In the genomic region with DNA sequence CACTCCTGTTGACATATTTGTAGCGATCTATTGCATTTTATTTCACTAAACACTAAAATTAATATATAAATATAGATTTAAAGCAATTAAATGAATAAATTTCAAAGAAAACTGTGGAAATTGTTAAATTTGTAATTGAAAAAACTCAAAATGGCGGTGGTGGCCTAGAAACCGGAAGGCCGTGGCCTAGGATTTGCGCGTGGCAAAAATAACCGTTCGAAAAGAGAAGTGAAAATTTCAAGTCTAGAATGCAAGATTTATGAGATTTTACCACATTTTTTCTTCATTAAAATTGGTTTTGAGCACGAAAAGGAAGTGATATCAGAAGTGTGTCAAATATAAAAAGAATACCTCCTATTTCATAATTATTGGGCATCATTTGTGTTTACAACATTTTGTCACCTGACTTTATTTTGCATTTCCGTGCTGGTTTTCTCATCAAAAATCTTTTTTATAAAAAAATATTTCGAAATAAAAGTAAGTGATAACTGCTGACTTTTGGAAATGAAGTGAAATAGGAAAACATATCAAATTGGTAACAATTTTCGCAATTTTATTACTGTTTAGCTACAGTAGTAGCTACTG, we compare ENCODE assay signal across 8 worm cellular contexts.
TF ChIP-seq lines count a peak whose summit lies in the region.

Gene fli-1, minus strand, starts transcription at position 58 of the 585 bp plus-strand sequence.

TF ChIP-seq in whole organism, L1 larva, 84 proteins besides CTCF, POLR2A, EP300 and RAD21 (continues in another document):
- TF ChIP-seq ztf-11 (tag; optimal IDR thresholded peaks at IDR 0.05; lab: Kevin White, UChicago) (peak in 1 of 2 experiments; percentile 14), nhr-12 (tag; optimal IDR thresholded peaks at IDR 0.05; lab: Kevin White, UChicago) (no peak), mep-1 (tag; optimal IDR thresholded peaks at IDR 0.05; lab: Kevin White, UChicago) (peak; percentile 44), efl-1 (optimal IDR thresholded peaks at IDR 0.05; lab: Kevin White, UChicago) (peak; percentile 0 to 40), efl-1 (GFP tag; optimal IDR thresholded peaks at IDR 0.05 in 1 of 2; lab: Kevin White, UChicago) (peak; percentile 36 to 42), nhr-90 (tag; optimal IDR thresholded peaks at IDR 0.05; lab: Kevin White, UChicago; ENCODE audit: poor library complexity) (peak; percentile 35), nhr-47 (tag; optimal IDR thresholded peaks at IDR 0.05; lab: Kevin White, UChicago) (peak; percentile 45), nhr-11 (tag; optimal IDR thresholded peaks at IDR 0.05; lab: Kevin White, UChicago) (no peak), nhr-28 (tag; optimal IDR thresholded peaks at IDR 0.05; lab: Kevin White, UChicago) (no peak), alr-1 (tag; optimal IDR thresholded peaks at IDR 0.05; lab: Kevin White, UChicago; ENCODE audit: borderline replicate concordance) (no peak)

TF ChIP-seq in whole organism, L2 larva, 48 proteins besides CTCF, POLR2A, EP300 and RAD21 (continues in another document):
- TF ChIP-seq C34F6.9 (tag; optimal IDR thresholded peaks at IDR 0.05; lab: Kevin White, UChicago) (peak; percentile 45), nhr-11 (tag; optimal IDR thresholded peaks at IDR 0.05; lab: Kevin White, UChicago) (no peak), F13H6.1 (tag; optimal IDR thresholded peaks at IDR 0.05; lab: Kevin White, UChicago) (no peak), lsy-2 (tag; optimal IDR thresholded peaks at IDR 0.05; lab: Kevin White, UChicago) (peak in 1 of 2 experiments; percentile 34), fos-1 (tag; optimal IDR thresholded peaks at IDR 0.05; lab: Kevin White, UChicago) (no peak), unc-55 (GFP tag; optimal IDR thresholded peaks at IDR 0.05; lab: Kevin White, UChicago) (peak; percentile 19), R02D3.7 (tag; optimal IDR thresholded peaks at IDR 0.05; lab: Kevin White, UChicago) (no peak), snpc-4 (tag; optimal IDR thresholded peaks at IDR 0.05; lab: Kevin White, UChicago) (no peak), mdl-1 (tag; optimal IDR thresholded peaks at IDR 0.05; lab: Kevin White, UChicago) (no peak), ztf-1 (GFP tag; conservative IDR thresholded peaks at IDR 0.05; lab: Robert Waterston, UW) (no peak), gmeb-1 (tag; optimal IDR thresholded peaks at IDR 0.05; lab: Kevin White, UChicago) (no peak)

TF ChIP-seq in whole organism, L3 larva, 47 proteins besides CTCF, POLR2A, EP300 and RAD21 (continues in another document):
- TF ChIP-seq lin-15B (tag; optimal IDR thresholded peaks at IDR 0.05; lab: Kevin White, UChicago): peak; percentile 6
- TF ChIP-seq ztf-4 (tag; optimal IDR thresholded peaks at IDR 0.05; lab: Kevin White, UChicago): no peak
- TF ChIP-seq nhr-67 (tag; optimal IDR thresholded peaks at IDR 0.05; lab: Kevin White, UChicago): no peak
- TF ChIP-seq fkh-10 (GFP tag; optimal IDR thresholded peaks at IDR 0.05; lab: Kevin White, UChicago): no peak
- TF ChIP-seq pqm-1 (tag; optimal IDR thresholded peaks at IDR 0.05; lab: Kevin White, UChicago): no peak
- no peak for TF ChIP-seq ceh-9 (tag; optimal IDR thresholded peaks at IDR 0.05; lab: Kevin White, UChicago)
- TF ChIP-seq mdl-1 (tag; optimal IDR thresholded peaks at IDR 0.05; lab: Kevin White, UChicago): no peak
- TF ChIP-seq nhr-28 (tag; optimal IDR thresholded peaks at IDR 0.05; lab: Kevin White, UChicago): no peak
- TF ChIP-seq mml-1 (tag; optimal IDR thresholded peaks at IDR 0.05; lab: Kevin White, UChicago): no peak
- TF ChIP-seq skn-1 (tag; optimal IDR thresholded peaks at IDR 0.05; lab: Kevin White, UChicago): no peak
- TF ChIP-seq elt-3 (tag; optimal IDR thresholded peaks at IDR 0.05; lab: Kevin White, UChicago): no peak

TF ChIP-seq in whole organism, L4 larva, 104 proteins besides CTCF, POLR2A, EP300 and RAD21 (continues in another document):
- TF ChIP-seq lin-38 (GFP tag; IDR thresholded peaks at IDR 0.05; lab: Robert Waterston, UW) (peak; percentile 60), zfp-2 (tag; optimal IDR thresholded peaks at IDR 0.05; lab: Kevin White, UChicago) (no peak), mdt-29 (GFP tag; IDR thresholded peaks at IDR 0.05; lab: Robert Waterston, UW) (no peak), mes-2 (tag; optimal IDR thresholded peaks at IDR 0.05; lab: Kevin White, UChicago; ENCODE audit: poor library complexity, severe bottlenecking) (peak; percentile 94), zip-2 (tag; optimal IDR thresholded peaks at IDR 0.05; lab: Kevin White, UChicago) (no peak), ces-1 (GFP tag; optimal IDR thresholded peaks at IDR 0.05; lab: Kevin White, UChicago) (no peak), nhr-237 (tag; optimal IDR thresholded peaks at IDR 0.05; lab: Kevin White, UChicago) (no peak), ctbp-1 (GFP tag; IDR thresholded peaks at IDR 0.05; lab: Robert Waterston, UW) (no peak), pha-4 (GFP tag; IDR thresholded peaks at IDR 0.05; lab: Robert Waterston, UW) (no peak), pha-4 (tag; optimal IDR thresholded peaks at IDR 0.05; lab: Kevin White, UChicago) (no peak), R02D3.7 (tag; optimal IDR thresholded peaks at IDR 0.05; lab: Kevin White, UChicago) (no peak)

TF ChIP-seq in whole organism, early embryonic, 17 proteins besides CTCF, POLR2A, EP300 and RAD21:
- TF ChIP-seq tbx-37 (GFP tag; conservative IDR thresholded peaks at IDR 0.05; lab: Robert Waterston, UW) (peak; percentile 45; the same call in 1 of the 2 replicates), hmbx-1 (tag; optimal IDR thresholded peaks at IDR 0.05; lab: Kevin White, UChicago) (no peak)

TF ChIP-seq in whole organism, late embryonic, 69 proteins besides CTCF, POLR2A, EP300 and RAD21 (continues in another document):
- TF ChIP-seq nfya-1 (tag; optimal IDR thresholded peaks at IDR 0.05; lab: Kevin White, UChicago): no peak
- peak; percentile 68 for TF ChIP-seq C08G9.2 (tag; optimal IDR thresholded peaks at IDR 0.05; lab: Kevin White, UChicago)
- TF ChIP-seq Y22D7AL.16 (tag; optimal IDR thresholded peaks at IDR 0.05; lab: Kevin White, UChicago): no peak
- TF ChIP-seq ceh-22 (tag; optimal IDR thresholded peaks at IDR 0.05; lab: Kevin White, UChicago): no peak
- TF ChIP-seq pros-1 (tag; optimal IDR thresholded peaks at IDR 0.05; lab: Kevin White, UChicago): no peak
- no peak for TF ChIP-seq ztf-16 (tag; optimal IDR thresholded peaks at IDR 0.05; lab: Kevin White, UChicago)
- TF ChIP-seq dmd-4 (tag; optimal IDR thresholded peaks at IDR 0.05; lab: Kevin White, UChicago; ENCODE audit: borderline replicate concordance): no peak
- no peak for TF ChIP-seq dve-1 (tag; optimal IDR thresholded peaks at IDR 0.05; lab: Kevin White, UChicago)
- no peak for TF ChIP-seq pag-3 (tag; optimal IDR thresholded peaks at IDR 0.05; lab: Kevin White, UChicago; ENCODE audit: borderline replicate concordance)
- TF ChIP-seq zip-5 (tag; optimal IDR thresholded peaks at IDR 0.05; lab: Kevin White, UChicago): no peak
- TF ChIP-seq sdc-2 (tag; optimal IDR thresholded peaks at IDR 0.05; lab: Kevin White, UChicago): no peak
- TF ChIP-seq elt-4 (tag; optimal IDR thresholded peaks at IDR 0.05; lab: Kevin White, UChicago): no peak
- peak; percentile 18 for TF ChIP-seq elt-2 (tag; optimal IDR thresholded peaks at IDR 0.05; lab: Kevin White, UChicago)
- TF ChIP-seq ceh-30 (tag; optimal IDR thresholded peaks at IDR 0.05; lab: Kevin White, UChicago): no peak
- no peak for TF ChIP-seq hlh-8 (tag; optimal IDR thresholded peaks at IDR 0.05; lab: Kevin White, UChicago)

TF ChIP-seq in whole organism, mixed stage, embryonic, 35 proteins besides CTCF, POLR2A, EP300 and RAD21:
- TF ChIP-seq snpc-4 (tag; optimal IDR thresholded peaks at IDR 0.05; lab: Kevin White, UChicago): no peak
- TF ChIP-seq tbx-8 (GFP tag; optimal IDR thresholded peaks at IDR 0.05; lab: Kevin White, UChicago): no peak
- no peak for TF ChIP-seq nhr-28 (tag; optimal IDR thresholded peaks at IDR 0.05; lab: Kevin White, UChicago)
- peak; percentile 51 for TF ChIP-seq sptf-1 (tag; optimal IDR thresholded peaks at IDR 0.05; lab: Kevin White, UChicago)
- TF ChIP-seq pha-4 (tag; optimal IDR thresholded peaks at IDR 0.05; lab: Kevin White, UChicago): no peak
- TF ChIP-seq M03D4.4 (tag; optimal IDR thresholded peaks at IDR 0.05; lab: Kevin White, UChicago): no peak

TF ChIP-seq in whole organism, young adult, 124 proteins besides CTCF, POLR2A, EP300 and RAD21 (continues in another document):
- TF ChIP-seq mcd-1 (GFP tag; IDR thresholded peaks at IDR 0.05; lab: Robert Waterston, UW): peak; percentile 47
- TF ChIP-seq snpc-1.1 (tag; optimal IDR thresholded peaks at IDR 0.05; lab: Kevin White, UChicago; ENCODE audit: insufficient read depth): peak; percentile 1
- peak; percentile 73 for TF ChIP-seq D2030.7 (GFP tag; IDR thresholded peaks at IDR 0.05; lab: Robert Waterston, UW)
- no peak for TF ChIP-seq F52B5.7 (tag; optimal IDR thresholded peaks at IDR 0.05; lab: Kevin White, UChicago)
- TF ChIP-seq lin-54 (GFP tag; optimal IDR thresholded peaks at IDR 0.05; lab: Kevin White, UChicago): peak; percentile 85
- TF ChIP-seq madf-3 (GFP tag; IDR thresholded peaks at IDR 0.05; lab: Robert Waterston, UW): peak; percentile 37; the same call in 1 of the 2 replicates
- TF ChIP-seq dox-1 (GFP tag; IDR thresholded peaks at IDR 0.05; lab: Robert Waterston, UW): peak; percentile 79
- TF ChIP-seq bed-2 (GFP tag; IDR thresholded peaks at IDR 0.05; lab: Robert Waterston, UW): peak; percentile 73; the same call in 1 of the 2 replicates
- no peak for TF ChIP-seq ztf-26 (tag; optimal IDR thresholded peaks at IDR 0.05; lab: Kevin White, UChicago)
- peak; percentile 64; the same call in 1 of the 2 replicates for TF ChIP-seq lir-1 (GFP tag; conservative IDR thresholded peaks at IDR 0.05; lab: Robert Waterston, UW)
- no peak for TF ChIP-seq F23B12.7 (tag; optimal IDR thresholded peaks at IDR 0.05; lab: Kevin White, UChicago; ENCODE audit: insufficient read depth)
- peak; percentile 99 for TF ChIP-seq madf-6 (GFP tag; IDR thresholded peaks at IDR 0.05; lab: Robert Waterston, UW)
- TF ChIP-seq efl-1 (GFP tag; optimal IDR thresholded peaks at IDR 0.05; lab: Kevin White, UChicago): peak; percentile 85
- peak; percentile 70 for TF ChIP-seq ZK185.1 (tag; optimal IDR thresholded peaks at IDR 0.05; lab: Kevin White, UChicago; ENCODE audit: poor library complexity, severe bottlenecking)
- TF ChIP-seq xnd-1 (tag; optimal IDR thresholded peaks at IDR 0.05; lab: Kevin White, UChicago): peak; percentile 88
- peak; percentile 45 for TF ChIP-seq athp-1 (tag; optimal IDR thresholded peaks at IDR 0.05; lab: Kevin White, UChicago)
- no peak for TF ChIP-seq mel-28 (tag; optimal IDR thresholded peaks at IDR 0.05; lab: Kevin White, UChicago; ENCODE audit: borderline replicate concordance)
- no peak for TF ChIP-seq zim-3 (tag; optimal IDR thresholded peaks at IDR 0.05; lab: Kevin White, UChicago)
- 0 out of 2 replicates have a peak, but pooled peaks have one; percentile 22 for TF ChIP-seq hmg-1.2 (GFP tag; IDR thresholded peaks at IDR 0.05; lab: Robert Waterston, UW)
- TF ChIP-seq ceh-91 (GFP tag; IDR thresholded peaks at IDR 0.05; lab: Robert Waterston, UW): peak; percentile 76
- TF ChIP-seq Y95B8A.8 (GFP tag; IDR thresholded peaks at IDR 0.05; lab: Robert Waterston, UW): 0 out of 2 replicates have a peak, but pooled peaks have one; percentile 29
- TF ChIP-seq ceh-27 (GFP tag; optimal IDR thresholded peaks at IDR 0.05; lab: Kevin White, UChicago): peak; percentile 53
